Worm (Caenorhabditis elegans): ENCODE measurements around the gene C37C3.11.

- no peak for TF ChIP-seq ama-1 (optimal IDR thresholded peaks at IDR 0.05)
- no peak for TF ChIP-seq ceh-13 (GFP tag; optimal IDR thresholded peaks at IDR 0.05)
- TF ChIP-seq hmg-4 (GFP tag; optimal IDR thresholded peaks at IDR 0.05), result no peak
- TF ChIP-seq aly-1 (tag; optimal IDR thresholded peaks at IDR 0.05), result no peak
- no peak for TF ChIP-seq flt-1 (GFP tag; IDR thresholded peaks at IDR 0.05)
- TF ChIP-seq pes-1 (GFP tag; IDR thresholded peaks at IDR 0.05), result no peak
- no peak for TF ChIP-seq scrt-1 (GFP tag; IDR thresholded peaks at IDR 0.05)
- no peak for TF ChIP-seq B0310.2 (tag; optimal IDR thresholded peaks at IDR 0.05)
- TF ChIP-seq hnd-1 (tag; optimal IDR thresholded peaks at IDR 0.05), result no peak
- no peak for TF ChIP-seq sea-1 (GFP tag; conservative IDR thresholded peaks at IDR 0.05)
- TF ChIP-seq ceh-36 (tag; optimal IDR thresholded peaks at IDR 0.05), result no peak
- TF ChIP-seq ets-7 (tag; optimal IDR thresholded peaks at IDR 0.05), result no peak
- no peak for TF ChIP-seq tra-4 (tag; optimal IDR thresholded peaks at IDR 0.05)
Measured at ce11 chrV:7855382-7855994, 9.1 kb downstream of the C37C3.11 start, which contains the start of gene C37C3.2.
